Fruit fly (Drosophila melanogaster) whole organism, wandering third instar larva: ENCODE data around the gene CG7646.

Experiments
- Abd-B ChIP-seq: fragments of >200 bp; optimal IDR thresholded peaks from 2 replicates; lab custom pipeline; 2017; ENCODE audit warnings: missing biosample characterization, missing genetic modification characterization
- CG32264 ChIP-seq: fragments of 200-800 bp; sonication (Bioruptor generic); optimal IDR thresholded peaks from 2 replicates; lab custom pipeline; 2016; ENCODE audit warnings: missing biosample characterization, missing genetic modification characterization
- CrebA ChIP-seq: fragments of 200-800 bp; sonication (Bioruptor generic); optimal IDR thresholded peaks from 2 replicates; lab custom pipeline; 2016; ENCODE audit warnings: missing biosample characterization, mild to moderate bottlenecking, missing genetic modification characterization, borderline replicate concordance
- Dfd ChIP-seq: fragments of >200 bp; optimal IDR thresholded peaks from 2 replicates; lab custom pipeline; 2017; ENCODE audit warnings: missing biosample characterization, missing genetic modification characterization
- Dif ChIP-seq: fragments of 200-275, 200-300 bp; sonication (Bioruptor generic); optimal IDR thresholded peaks from 2 replicates; lab custom pipeline; 2018; ENCODE audit warnings: missing biosample characterization, missing genetic modification characterization; ENCODE audit not compliant: partially characterized antibody
- GATAd ChIP-seq: sonication (Bioruptor generic); optimal IDR thresholded peaks from 2 replicates; lab custom pipeline; 2016; ENCODE audit warnings: missing biosample characterization, missing genetic modification characterization
- HLH106 ChIP-seq: fragments of 200-800 bp; optimal IDR thresholded peaks from 3 replicates; lab custom pipeline; 2019; ENCODE audit warnings: missing biosample characterization, mild to moderate bottlenecking, missing genetic modification characterization, moderate library complexity
- Hr78 ChIP-seq: fragments of >200 bp; optimal IDR thresholded peaks from 2 replicates; lab custom pipeline; 2017; ENCODE audit warnings: missing biosample characterization, missing genetic modification characterization
- Hr83 ChIP-seq: fragments of 200-300 bp; sonication (Bioruptor generic); optimal IDR thresholded peaks from 2 replicates; lab custom pipeline; 2016; ENCODE audit warnings: missing biosample characterization, mild to moderate bottlenecking, missing genetic modification characterization, moderate library complexity; ENCODE audit not compliant: poor library complexity, severe bottlenecking
- Jra ChIP-seq: sonication (Bioruptor generic); optimal IDR thresholded peaks from 2 replicates; lab custom pipeline; 2016; ENCODE audit warnings: missing biosample characterization, missing genetic modification characterization
- OdsH ChIP-seq: fragments of 200-800 bp; sonication (Bioruptor generic); optimal IDR thresholded peaks from 2 replicates; lab custom pipeline; 2016; ENCODE audit warnings: missing biosample characterization, mild to moderate bottlenecking, missing genetic modification characterization
- Rel ChIP-seq, 2 experiments: fragments of 200-800 bp; sonication (Bioruptor generic) in 1 of 2; optimal IDR thresholded peaks; 2 replicates in 1 of 2; 3 replicates in 1 of 2; lab custom pipeline; 2016 to 2019; ENCODE audit warnings: mild to moderate bottlenecking in 2 of 2, missing biosample characterization in 2 of 2, missing genetic modification characterization in 2 of 2, moderate library complexity in 1 of 2
- Sp1 ChIP-seq: fragments of 200-800 bp; sonication (Bioruptor generic); optimal IDR thresholded peaks from 3 replicates; lab custom pipeline; 2019; ENCODE audit warnings: missing biosample characterization, mild to moderate bottlenecking, missing genetic modification characterization, moderate library complexity
- br ChIP-seq: fragments of 200-800 bp; sonication (Bioruptor generic); optimal IDR thresholded peaks from 2 replicates; lab custom pipeline; 2016; ENCODE audit warnings: missing biosample characterization, missing genetic modification characterization
- brk ChIP-seq: fragments of 200-800 bp; sonication (Bioruptor generic); optimal IDR thresholded peaks from 2 replicates; lab custom pipeline; 2016; ENCODE audit warnings: missing biosample characterization, mild to moderate bottlenecking, missing genetic modification characterization
- dsf ChIP-seq: sonication (Bioruptor generic); optimal IDR thresholded peaks from 2 replicates; lab custom pipeline; 2016; ENCODE audit warnings: missing biosample characterization, missing genetic modification characterization, borderline replicate concordance
- foxo ChIP-seq, 2 experiments: fragments of 200-800 bp; sonication (Bioruptor generic); optimal IDR thresholded peaks; 2 replicates in 1 of 2; 3 replicates in 1 of 2; lab custom pipeline; 2016 to 2017; ENCODE audit warnings: missing biosample characterization in 2 of 2, missing genetic modification characterization in 2 of 2
- fru ChIP-seq: fragments of 200-800 bp; sonication (Bioruptor generic); optimal IDR thresholded peaks from 3 replicates; lab custom pipeline; 2016; ENCODE audit warnings: missing biosample characterization, mild to moderate bottlenecking, missing genetic modification characterization
- h ChIP-seq: fragments of 200-800 bp; sonication (Bioruptor generic); optimal IDR thresholded peaks from 3 replicates; lab custom pipeline; 2016; ENCODE audit warnings: missing biosample characterization, mild to moderate bottlenecking, missing genetic modification characterization
- jim ChIP-seq: fragments of 175-275, 200-325 bp; sonication (Bioruptor generic); optimal IDR thresholded peaks from 2 replicates; lab custom pipeline; 2016; ENCODE audit warnings: missing biosample characterization, mild to moderate bottlenecking, missing genetic modification characterization
- pan ChIP-seq: fragments of >200 bp; optimal IDR thresholded peaks from 2 replicates; lab custom pipeline; 2017
- rgr ChIP-seq: fragments of 200-800 bp; sonication (Bioruptor generic); optimal IDR thresholded peaks from 3 replicates; lab custom pipeline; 2016; ENCODE audit warnings: missing biosample characterization, mild to moderate bottlenecking, missing genetic modification characterization
- sage ChIP-seq: fragments of 200-800 bp; sonication (Bioruptor generic); optimal IDR thresholded peaks from 2 replicates; lab custom pipeline; 2016; ENCODE audit warnings: missing biosample characterization, mild to moderate bottlenecking, missing genetic modification characterization
- sv ChIP-seq: fragments of 200-800 bp; sonication (Bioruptor generic); optimal IDR thresholded peaks from 3 replicates; lab custom pipeline; 2016; ENCODE audit warnings: missing biosample characterization, missing genetic modification characterization
- tai ChIP-seq: sonication (Bioruptor generic); optimal IDR thresholded peaks from 2 replicates; lab custom pipeline; 2016; ENCODE audit warnings: missing biosample characterization, missing genetic modification characterization
- usp ChIP-seq: fragments of >200 bp; optimal IDR thresholded peaks from 2 replicates; lab custom pipeline; 2017; ENCODE audit warnings: missing biosample characterization, missing genetic modification characterization
- woc ChIP-seq: sonication (Bioruptor generic); optimal IDR thresholded peaks from 2 replicates; lab custom pipeline; 2016; ENCODE audit warnings: missing biosample characterization, mild to moderate bottlenecking, missing genetic modification characterization

Gene CG7646

dm6 chr3L:19988891-19989290 is 2.8 kb upstream of the CG7646 start, which contains the start of gene Csas:
Gene Csas, minus strand, starts transcription at chr3L:19988991.
- no peak for TF ChIP-seq Sp1 (GFP tag; lab: Kevin White, UChicago)
- TF ChIP-seq woc (GFP tag; lab: Kevin White, UChicago) = no peak
- no peak for TF ChIP-seq tai (GFP tag; lab: Kevin White, UChicago)
- no peak for TF ChIP-seq br (GFP tag; lab: Kevin White, UChicago)
- TF ChIP-seq Rel (GFP tag; optimal IDR thresholded peaks at IDR 0.05; lab: Kevin White, UChicago) = no peak
- no peak for TF ChIP-seq Rel (tag; optimal IDR thresholded peaks at IDR 0.05; lab: Kevin White, UChicago)
- TF ChIP-seq Jra = no peak
- TF ChIP-seq fru (GFP tag; lab: Kevin White, UChicago) = no peak
- TF ChIP-seq Dfd (GFP tag; lab: Kevin White, UChicago) = no peak

dm6 chr3L:19991120-19991519 is 567 bp upstream of the CG7646 start, which contains the start of gene fln:
Gene fln, minus strand, starts transcription at chr3L:19991220.
- TF ChIP-seq sv (GFP tag; lab: Kevin White, UChicago) = no peak
- TF ChIP-seq HLH106 = no peak
- TF ChIP-seq fru (GFP tag; lab: Kevin White, UChicago) = no peak
- no peak for TF ChIP-seq foxo (GFP tag; optimal IDR thresholded peaks at IDR 0.05; lab: Kevin White, UChicago)
- no peak for TF ChIP-seq rgr
- TF ChIP-seq br (GFP tag; lab: Kevin White, UChicago) = no peak
- no peak for TF ChIP-seq OdsH (GFP tag; lab: Kevin White, UChicago)
- TF ChIP-seq, all 38 proteins: peak for 0

- TF ChIP-seq pan (lab: Kevin White, UChicago) (no peak), jim (GFP tag; lab: Kevin White, UChicago) (no peak), Hr83 (no peak), sage (no peak), Dif (GFP tag; lab: Kevin White, UChicago) (no peak), OdsH (GFP tag; lab: Kevin White, UChicago) (no peak), usp (no peak), Dfd (GFP tag; lab: Kevin White, UChicago) (no peak), CrebA (GFP tag; lab: Kevin White, UChicago) (no peak), h (no peak), brk (no peak), br (GFP tag; lab: Kevin White, UChicago) (no peak)
These were observed 2.3 kb downstream of the CG7646 start for dm6 chr3L:19994015-19994414.

dm6 chr3L:20000081-20000736 is 8.5 kb downstream of the CG7646 start, which contains the start of the genes Tom20 and Gabat:
Gene Tom20, plus strand, starts transcription at chr3L:20000644.
Gene Gabat, minus strand, starts transcription at chr3L:20000686.
- no peak for TF ChIP-seq dsf (GFP tag; lab: Kevin White, UChicago)
- no peak for TF ChIP-seq OdsH (GFP tag; lab: Kevin White, UChicago)
- no peak for TF ChIP-seq Hr78 (GFP tag; lab: Kevin White, UChicago)
- no peak for TF ChIP-seq jim (GFP tag; lab: Kevin White, UChicago)
- TF ChIP-seq CG32264 (GFP tag; lab: Kevin White, UChicago) = no peak
- no peak for TF ChIP-seq GATAd
- TF ChIP-seq Hr83 = no peak
- TF ChIP-seq Abd-B = no peak
- TF ChIP-seq pan (lab: Kevin White, UChicago) = no peak
- no peak for TF ChIP-seq foxo (GFP tag; optimal IDR thresholded peaks at IDR 0.05; lab: Kevin White, UChicago)

- peak; percentile 41 for TF ChIP-seq fru (GFP tag; lab: Kevin White, UChicago)
- no peak for TF ChIP-seq Hr83
- TF ChIP-seq woc (GFP tag; lab: Kevin White, UChicago) = peak; percentile 56
These were observed 9.4 kb downstream of the CG7646 start for dm6 chr3L:20000878-20001640.
